Worm (Caenorhabditis elegans) whole organism, dauer: ENCODE results near the gene dsl-5.

Experiments
- unc-62 ChIP-seq: sonication (generic microtip); optimal IDR thresholded peaks from 2 replicates; lab custom pipeline; 2017; ENCODE audit warnings: missing biosample characterization, missing genetic modification reagents, missing genetic modification characterization

Gene dsl-5

ce11 chrIV:11636409-11636723 lies 15.6 kb upstream of the dsl-5 start, which contains the start of gene F58B3.6:
F58B3.6 (plus strand) TSS chrIV:11636648.
- no peak for TF ChIP-seq unc-62 (GFP tag; lab: Kevin White, UChicago)

- TF ChIP-seq unc-62 (GFP tag; lab: Kevin White, UChicago), result no peak
These were observed 14.9 kb upstream of the dsl-5 start, which contains the start of gene mars-1 for ce11 chrIV:11635437-11636408. mars-1 (minus strand) TSS chrIV:11635487.

ce11 chrIV:11631750-11632149 lies 10.9 kb upstream of the dsl-5 start, which contains the start of gene F58B3.4:
F58B3.4 (minus strand) TSS chrIV:11631850.
- TF ChIP-seq unc-62 (GFP tag; lab: Kevin White, UChicago), result no peak

- no peak for TF ChIP-seq unc-62 (GFP tag; lab: Kevin White, UChicago)
These were observed 7.0 kb upstream of the dsl-5 start, which contains the start of gene lys-6 for ce11 chrIV:11627847-11628246. lys-6 (minus strand) TSS chrIV:11627947.

ce11 chrIV:11625482-11625881 lies 4.7 kb upstream of the dsl-5 start, which contains the start of gene lys-5:
lys-5 (minus strand) TSS chrIV:11625582.
- no peak for TF ChIP-seq unc-62 (GFP tag; lab: Kevin White, UChicago)

ce11 chrIV:11623759-11624287 lies 3.0 kb upstream of the dsl-5 start:
- no peak for TF ChIP-seq unc-62 (GFP tag; lab: Kevin White, UChicago)

- TF ChIP-seq unc-62 (GFP tag; lab: Kevin White, UChicago), result no peak
These were observed 2.3 kb upstream of the dsl-5 start, which contains the start of gene lys-4 for ce11 chrIV:11623060-11623459. lys-4 (minus strand) TSS chrIV:11623174.

- no peak for TF ChIP-seq unc-62 (GFP tag; lab: Kevin White, UChicago)
These were observed 1.5 kb upstream of the dsl-5 start for ce11 chrIV:11622336-11622735.

- TF ChIP-seq unc-62 (GFP tag; lab: Kevin White, UChicago), result no peak
These were observed 15.9 kb downstream of the dsl-5 start, which contains the start of the genes ragc-1 and Y24F12A.1 for ce11 chrIV:11604909-11605308. ragc-1 (minus strand) TSS chrIV:11604933. Y24F12A.1 (plus strand) TSS chrIV:11605254.

- TF ChIP-seq unc-62 (GFP tag; lab: Kevin White, UChicago), result no peak
These were observed 17.5 kb downstream of the dsl-5 start for ce11 chrIV:11603265-11603840.

ce11 chrIV:11602498-11603068 lies 18.2 kb downstream of the dsl-5 start, which contains the start of gene rps-11:
rps-11 (plus strand) TSS chrIV:11602641.
- no peak for TF ChIP-seq unc-62 (GFP tag; lab: Kevin White, UChicago)

- TF ChIP-seq unc-62 (GFP tag; lab: Kevin White, UChicago), result no peak
These were observed 18.9 kb downstream of the dsl-5 start for ce11 chrIV:11601721-11602405.

ce11 chrIV:11599717-11600116 lies 21.1 kb downstream of the dsl-5 start:
- no peak for TF ChIP-seq unc-62 (GFP tag; lab: Kevin White, UChicago)

ce11 chrIV:11597079-11597478 lies 23.7 kb downstream of the dsl-5 start:
- TF ChIP-seq unc-62 (GFP tag; lab: Kevin White, UChicago), result no peak

ce11 chrIV:11594191-11594673 lies 26.6 kb downstream of the dsl-5 start, which contains the start of gene mig-38:
mig-38 (plus strand) TSS chrIV:11594244.
- TF ChIP-seq unc-62 (GFP tag; lab: Kevin White, UChicago), result no peak
